Worm (Caenorhabditis elegans): ENCODE results near the gene K07D4.5.

- TF ChIP-seq unc-55 (GFP tag; optimal IDR thresholded peaks at IDR 0.05) (no peak), nhr-6 (tag; optimal IDR thresholded peaks at IDR 0.05) (no peak), elt-3 (tag; optimal IDR thresholded peaks at IDR 0.05) (no peak), snpc-4 (tag; optimal IDR thresholded peaks at IDR 0.05) (no peak), lin-11 (tag; optimal IDR thresholded peaks at IDR 0.05) (no peak), ztf-11 (tag; optimal IDR thresholded peaks at IDR 0.05) (no peak), unc-62 (GFP tag; optimal IDR thresholded peaks at IDR 0.05) (no peak), lin-39 (tag; optimal IDR thresholded peaks at IDR 0.05) (no peak), zag-1 (tag; optimal IDR thresholded peaks at IDR 0.05) (no peak), nhr-11 (tag; optimal IDR thresholded peaks at IDR 0.05) (no peak), blmp-1 (tag; optimal IDR thresholded peaks at IDR 0.05; ENCODE audit: insufficient read depth) (no peak), R02D3.7 (tag; optimal IDR thresholded peaks at IDR 0.05) (no peak)
Observed at ce11 chrII:4062477-4062876, 37.1 kb upstream of the K07D4.5 start, which contains the start of gene gadr-4.

All from whole organism, L2 larva.